Worm (Caenorhabditis elegans) whole organism, mixed stage, embryonic: ENCODE measurements around the gene C31G12.1.

Experiments used
- flh-1 ChIP-seq: fragments of 200-800 bp; sonication (Bioruptor generic); optimal IDR thresholded peaks from 2 replicates; lab custom pipeline; 2018; ENCODE audit warnings: mild to moderate bottlenecking, missing genetic modification characterization, moderate library complexity, missing compliant biosample characterization
- lin-13 ChIP-seq: fragments of 150-350 bp; optimal IDR thresholded peaks from 2 replicates; lab custom pipeline; 2014; ENCODE audit warnings: missing biosample characterization, missing genetic modification characterization
- nhr-12 ChIP-seq: fragments of 150-350 bp; optimal IDR thresholded peaks from 2 replicates; lab custom pipeline; 2014; ENCODE audit warnings: missing biosample characterization, missing genetic modification characterization
- nhr-76 ChIP-seq: sonication (generic microtip); optimal IDR thresholded peaks from 2 replicates; lab custom pipeline; 2017; ENCODE audit warnings: missing biosample characterization, missing genetic modification characterization
- unc-39 ChIP-seq: fragments of 150-350 bp; optimal IDR thresholded peaks from 2 replicates; lab custom pipeline; 2014; ENCODE audit warnings: missing biosample characterization, missing genetic modification characterization
- unc-62 ChIP-seq: fragments of 150-350 bp; optimal IDR thresholded peaks from 2 replicates; lab custom pipeline; 2014; ENCODE audit warnings: missing biosample characterization, missing genetic modification reagents, missing genetic modification characterization
- ztf-11 ChIP-seq: fragments of 150-350 bp; optimal IDR thresholded peaks from 2 replicates; lab custom pipeline; 2014; ENCODE audit warnings: missing biosample characterization, missing genetic modification characterization

DNA sequence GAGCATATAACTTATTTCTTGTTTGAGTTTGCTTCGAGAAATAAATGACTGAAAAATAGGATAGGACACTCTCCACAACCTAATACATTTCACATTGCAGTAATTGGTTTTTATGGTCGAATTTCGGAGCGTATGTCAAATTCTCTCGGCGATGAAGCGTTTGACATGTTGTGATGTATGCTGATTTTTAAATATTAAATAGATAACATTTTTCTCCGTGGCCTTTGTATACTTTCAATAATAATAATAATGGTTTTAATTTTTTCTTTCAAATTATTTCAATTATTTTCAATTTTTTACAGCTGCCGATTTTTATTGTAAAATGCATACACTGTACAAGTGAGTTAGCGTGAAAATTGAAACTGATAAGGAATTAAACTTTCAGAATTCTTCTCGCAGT is 33.7 kb upstream of the C31G12.1 start, which contains the start of gene C14A6.3:
- TF ChIP-seq nhr-76 (tag; lab: Kevin White, UChicago) (no peak), lin-13 (tag; lab: Kevin White, UChicago) (no peak), unc-39 (tag; lab: Kevin White, UChicago) (no peak), ztf-11 (no peak), unc-62 (no peak), flh-1 (GFP tag; lab: Kevin White, UChicago) (no peak), nhr-12 (no peak)
